Worm (Caenorhabditis elegans): ENCODE measurements around the gene asp-3.
A peak's percentile ranks its signal among the peaks of the same experiment; 100 is the strongest.

The asp-3 gene

DNA sequence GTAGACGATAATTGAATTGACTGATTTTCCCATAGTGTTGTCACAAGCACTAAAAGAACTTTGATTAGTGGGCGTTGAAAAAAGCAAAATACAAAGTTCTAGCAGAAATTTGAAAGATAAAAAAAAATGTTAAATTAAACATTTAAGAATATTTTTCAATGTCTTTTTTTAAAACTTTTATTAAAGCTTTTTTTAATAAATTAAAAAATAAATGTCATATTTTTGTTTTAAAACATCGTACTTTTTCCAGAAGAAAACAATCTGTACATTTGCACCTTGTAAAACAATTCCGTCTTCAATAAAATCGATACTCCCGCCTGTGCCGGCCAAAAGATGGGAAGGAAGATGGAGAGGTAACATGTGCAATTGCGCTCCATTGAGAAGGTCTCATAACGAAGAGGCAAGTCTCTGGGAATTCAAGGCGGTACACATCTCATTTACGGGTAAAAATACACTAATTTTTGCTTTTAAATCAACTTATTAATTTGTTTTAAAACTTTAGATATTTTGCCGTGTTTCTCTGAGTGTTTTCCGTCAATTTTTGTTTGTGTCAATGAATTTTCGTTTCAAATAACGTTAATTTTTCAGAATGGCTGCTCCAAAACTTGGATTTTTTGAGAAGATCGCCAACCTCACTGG is 49.9 kb downstream of the asp-3 start, which contains the start of the genes glr-6 and asg-2 (continued):
- TF ChIP-seq nhr-77 (tag; optimal IDR thresholded peaks at IDR 0.05), result no peak
- TF ChIP-seq pha-4 (tag; optimal IDR thresholded peaks at IDR 0.05), result peak; percentile 98
- peak; percentile 90 for TF ChIP-seq lin-39 (tag; optimal IDR thresholded peaks at IDR 0.05)
- no peak for TF ChIP-seq fkh-10 (GFP tag; optimal IDR thresholded peaks at IDR 0.05)
- peak; percentile 79 for TF ChIP-seq jun-1 (tag; optimal IDR thresholded peaks at IDR 0.05)
- TF ChIP-seq nhr-12 (tag; optimal IDR thresholded peaks at IDR 0.05), result no peak
- TF ChIP-seq ceh-16 (tag; optimal IDR thresholded peaks at IDR 0.05), result no peak
